Fruit fly (Drosophila melanogaster) whole organism, embryonic: ENCODE results near the gene ATPsynepsilonL.

Source experiments
- ATbp ChIP-seq: fragments of 200-800 bp; sonication (Bioruptor generic); optimal IDR thresholded peaks from 2 replicates; lab custom pipeline; 2017; ENCODE audit warnings: missing biosample characterization, mild to moderate bottlenecking, missing genetic modification characterization, missing genetic modification reagents
- Abd-B ChIP-seq: fragments of 200-800 bp; sonication (Bioruptor generic); optimal IDR thresholded peaks from 2 replicates; lab custom pipeline; 2018; ENCODE audit warnings: missing biosample characterization, mild to moderate bottlenecking, missing genetic modification characterization, moderate library complexity
- Ada2b ChIP-seq: fragments of 200-800 bp; sonication (Bioruptor generic); IDR thresholded peaks from 2 replicates; pipeline ENCODE4 v1.3.6; 2022; ENCODE audit warnings: missing biosample characterization, missing genetic modification characterization
- B-H2 ChIP-seq: fragments of 200-800 bp; sonication (Bioruptor generic); optimal IDR thresholded peaks from 2 replicates; lab custom pipeline; 2018; ENCODE audit warnings: missing biosample characterization, mild to moderate bottlenecking, missing genetic modification characterization
- CG10565 ChIP-seq: fragments of 200-800 bp; sonication (Bioruptor generic); optimal IDR thresholded peaks from 3 replicates; lab custom pipeline; 2016; ENCODE audit warnings: missing biosample characterization, mild to moderate bottlenecking, missing genetic modification characterization
- CG12155 ChIP-seq: fragments of 200-800 bp; sonication (Bioruptor generic); optimal IDR thresholded peaks from 3 replicates; lab custom pipeline; 2016; ENCODE audit warnings: missing biosample characterization, missing genetic modification characterization
- CG12942 ChIP-seq: fragments of 200-800 bp; sonication (Bioruptor generic); optimal IDR thresholded peaks from 3 replicates; lab custom pipeline; 2016; ENCODE audit warnings: missing biosample characterization, missing genetic modification characterization
- CG14050 ChIP-seq: fragments of 200-800 bp; sonication (Bioruptor generic); IDR thresholded peaks from 3 replicates; pipeline ENCODE4 v1.3.6; 2022; ENCODE audit warnings: missing biosample characterization, missing genetic modification characterization
- CG14710 ChIP-seq: fragments of 200-800 bp; sonication (Bioruptor generic); optimal IDR thresholded peaks from 3 replicates; lab custom pipeline; 2019; ENCODE audit warnings: missing biosample characterization, mild to moderate bottlenecking, missing genetic modification characterization, moderate library complexity
- CG14965 ChIP-seq: fragments of 200-800 bp; sonication (Bioruptor generic); optimal IDR thresholded peaks from 2 replicates; lab custom pipeline; 2016; ENCODE audit warnings: missing biosample characterization, missing genetic modification characterization, borderline replicate concordance
- CG16863 ChIP-seq: fragments of 200-800 bp; sonication (Bioruptor generic); optimal IDR thresholded peaks from 3 replicates; lab custom pipeline; 2016; ENCODE audit warnings: missing biosample characterization, missing genetic modification characterization
- CG17829 ChIP-seq: fragments of 200-800 bp; optimal IDR thresholded peaks from 2 replicates; lab custom pipeline; 2019; ENCODE audit warnings: missing biosample characterization, mild to moderate bottlenecking, missing genetic modification characterization, moderate library complexity
- CG18011 ChIP-seq: fragments of 200-800 bp; sonication (Bioruptor generic); optimal IDR thresholded peaks from 2 replicates; lab custom pipeline; 2017; ENCODE audit warnings: missing biosample characterization, missing genetic modification characterization, mild to moderate bottlenecking, moderate library complexity, missing genotype
- CG2199 ChIP-seq: fragments of 200-800 bp; sonication (Bioruptor generic); IDR thresholded peaks from 3 replicates; pipeline ENCODE4 v1.3.6; 2022; ENCODE audit warnings: missing biosample characterization, missing genetic modification characterization
- CG31365 ChIP-seq: fragments of 200-800 bp; sonication (Bioruptor generic); optimal IDR thresholded peaks from 2 replicates; lab custom pipeline; 2018; ENCODE audit warnings: missing biosample characterization, mild to moderate bottlenecking, missing genetic modification characterization
- CG31388 ChIP-seq: fragments of 200-800 bp; sonication (Bioruptor generic); optimal IDR thresholded peaks from 2 replicates; lab custom pipeline; 2016; ENCODE audit warnings: missing biosample characterization, missing genetic modification characterization
- CG33557 ChIP-seq: fragments of 200-800 bp; sonication (Bioruptor generic); optimal IDR thresholded peaks from 2 replicates; lab custom pipeline; 2019; ENCODE audit warnings: missing biosample characterization, mild to moderate bottlenecking, missing genetic modification characterization, moderate library complexity
- CG3847 ChIP-seq: fragments of 200-800 bp; sonication (Bioruptor generic); IDR thresholded peaks from 2 replicates; pipeline ENCODE4 v1.3.6; 2022; ENCODE audit warnings: missing biosample characterization, missing genetic modification characterization
- CG3995 ChIP-seq: fragments of 200-800 bp; sonication (Bioruptor generic); optimal IDR thresholded peaks from 3 replicates; lab custom pipeline; 2016; ENCODE audit warnings: missing biosample characterization, missing genetic modification characterization
- CG4328 ChIP-seq: fragments of 200-800 bp; sonication (Bioruptor generic); optimal IDR thresholded peaks from 3 replicates; lab custom pipeline; 2017; ENCODE audit warnings: missing biosample characterization, missing genetic modification reagents, missing genetic modification characterization
- CG4854 ChIP-seq: fragments of 200-800 bp; sonication (Bioruptor generic); optimal IDR thresholded peaks from 2 replicates; lab custom pipeline; 2016; ENCODE audit warnings: missing biosample characterization, missing genetic modification characterization, inconsistent platforms
- CG7928 ChIP-seq: fragments of 200-800 bp; sonication (Bioruptor generic); optimal IDR thresholded peaks from 2 replicates; lab custom pipeline; 2017; ENCODE audit warnings: missing biosample characterization, mild to moderate bottlenecking, missing genetic modification characterization
- CG8944 ChIP-seq: fragments of 200-800 bp; sonication (Bioruptor generic); optimal IDR thresholded peaks from 3 replicates; lab custom pipeline; 2016; ENCODE audit warnings: missing biosample characterization, missing genetic modification characterization
- E2f1 ChIP-seq: fragments of 200-800 bp; sonication (Bioruptor generic); IDR thresholded peaks from 2 replicates; pipeline ENCODE4 v1.3.6; 2022; ENCODE audit warnings: missing biosample characterization, missing genetic modification characterization
- ERR ChIP-seq: fragments of 200-800 bp; sonication (Bioruptor generic); optimal IDR thresholded peaks from 2 replicates; lab custom pipeline; 2016; ENCODE audit warnings: missing biosample characterization, missing genetic modification characterization
- Elba2 ChIP-seq: fragments of 200-800 bp; sonication (Bioruptor generic); optimal IDR thresholded peaks from 3 replicates; lab custom pipeline; 2016; ENCODE audit warnings: missing biosample characterization, missing genetic modification characterization
- HLH3B ChIP-seq: fragments of 200-800 bp; sonication (Bioruptor generic); IDR thresholded peaks from 2 replicates; pipeline ENCODE4 v1.3.6; 2022; ENCODE audit warnings: missing biosample characterization, missing genetic modification characterization
- Hey ChIP-seq: fragments of 200-800 bp; sonication (Bioruptor generic); optimal IDR thresholded peaks from 3 replicates; lab custom pipeline; 2018; ENCODE audit warnings: missing biosample characterization, mild to moderate bottlenecking, missing genetic modification characterization
- Hmr ChIP-seq: fragments of 200-800 bp; sonication (Bioruptor generic); optimal IDR thresholded peaks from 3 replicates; lab custom pipeline; 2017; ENCODE audit warnings: mild to moderate bottlenecking, missing biosample characterization, missing genetic modification reagents, missing genetic modification characterization
- Lhr ChIP-seq: fragments of 200-800 bp; sonication (Bioruptor generic); optimal IDR thresholded peaks from 3 replicates; lab custom pipeline; 2017; ENCODE audit warnings: mild to moderate bottlenecking, missing biosample characterization, missing genetic modification reagents, missing genetic modification characterization
- Mad ChIP-seq: fragments of 200-800 bp; sonication (Bioruptor generic); optimal IDR thresholded peaks from 2 replicates; lab custom pipeline; 2016; ENCODE audit warnings: missing biosample characterization, missing genetic modification characterization
- Nf-YB ChIP-seq: fragments of 200-800 bp; sonication (Bioruptor generic); optimal IDR thresholded peaks from 3 replicates; lab custom pipeline; 2019; ENCODE audit warnings: missing biosample characterization, mild to moderate bottlenecking, missing genetic modification characterization, moderate library complexity
- Ravus ChIP-seq: fragments of 200-800 bp; sonication (Bioruptor generic); IDR thresholded peaks from 2 replicates; pipeline ENCODE4 v1.3.6; 2022; ENCODE audit warnings: missing biosample characterization, missing genetic modification characterization
- Rfx ChIP-seq: fragments of 200-800 bp; sonication (Bioruptor generic); IDR thresholded peaks from 2 replicates; pipeline ENCODE4 v1.3.6; 2022; ENCODE audit warnings: missing biosample characterization, missing genetic modification characterization
- Six4 ChIP-seq: fragments of 200-800 bp; sonication (Bioruptor generic); optimal IDR thresholded peaks from 2 replicates; lab custom pipeline; 2016; ENCODE audit warnings: missing biosample characterization, missing genetic modification characterization
- Ssrp ChIP-seq: fragments of 200-800 bp; sonication (Bioruptor generic); optimal IDR thresholded peaks from 2 replicates; lab custom pipeline; 2018; ENCODE audit warnings: missing biosample characterization, mild to moderate bottlenecking, missing genetic modification characterization, moderate library complexity
- bcd ChIP-seq: fragments of 200-800 bp; sonication (Bioruptor generic); optimal IDR thresholded peaks from 2 replicates; lab custom pipeline; 2017; ENCODE audit warnings: missing biosample characterization, mild to moderate bottlenecking, missing genetic modification characterization
- cas ChIP-seq: fragments of 200-800 bp; sonication (Bioruptor generic); IDR thresholded peaks from 2 replicates; pipeline ENCODE4 v1.3.6; 2022; ENCODE audit warnings: missing biosample characterization, missing genetic modification characterization
- crc ChIP-seq: fragments of 200-800 bp; sonication (Bioruptor generic); optimal IDR thresholded peaks from 2 replicates; lab custom pipeline; 2016; ENCODE audit warnings: missing biosample characterization, missing genetic modification characterization
- emc ChIP-seq: fragments of 200-800 bp; sonication (Bioruptor generic); optimal IDR thresholded peaks from 2 replicates; lab custom pipeline; 2016; ENCODE audit warnings: missing biosample characterization, missing genetic modification characterization
- ewg ChIP-seq: fragments of 200-800 bp; sonication (Bioruptor generic); optimal IDR thresholded peaks from 3 replicates; lab custom pipeline; 2017; ENCODE audit warnings: mild to moderate bottlenecking, missing biosample characterization, missing genetic modification reagents, missing genetic modification characterization
- fd3F ChIP-seq: fragments of 200-800 bp; sonication (Bioruptor generic); optimal IDR thresholded peaks from 2 replicates; lab custom pipeline; 2018; ENCODE audit warnings: missing biosample characterization, mild to moderate bottlenecking, missing genetic modification characterization, moderate library complexity
- gfzf ChIP-seq: fragments of 200-800 bp; sonication (Bioruptor generic); optimal IDR thresholded peaks from 2 replicates; lab custom pipeline; 2016; ENCODE audit warnings: missing biosample characterization, mild to moderate bottlenecking, missing genetic modification characterization, moderate library complexity
- gro ChIP-seq: fragments of 200-800 bp; sonication (Bioruptor generic); optimal IDR thresholded peaks from 2 replicates; lab custom pipeline; 2016; ENCODE audit warnings: missing biosample characterization, missing genetic modification characterization
- kay ChIP-seq: fragments of 200-800 bp; sonication (Bioruptor generic); optimal IDR thresholded peaks from 2 replicates; lab custom pipeline; 2016; ENCODE audit warnings: missing biosample characterization, missing genetic modification characterization
- nerfin-2 ChIP-seq: fragments of 200-800 bp; sonication (Bioruptor generic); IDR thresholded peaks from 2 replicates; pipeline ENCODE4 v1.3.6; 2022; ENCODE audit warnings: missing biosample characterization, missing genetic modification characterization; ENCODE audit not compliant: partially characterized antibody
- pzg ChIP-seq: fragments of 200-800 bp; sonication (Bioruptor generic); optimal IDR thresholded peaks from 3 replicates; lab custom pipeline; 2018; ENCODE audit warnings: missing biosample characterization, mild to moderate bottlenecking, missing genetic modification characterization, moderate library complexity
- sima ChIP-seq: fragments of 200-800 bp; sonication (Bioruptor generic); optimal IDR thresholded peaks from 2 replicates; lab custom pipeline; 2016; ENCODE audit warnings: missing biosample characterization, missing genetic modification characterization
- ssp ChIP-seq: fragments of 200-800 bp; sonication (Bioruptor generic); IDR thresholded peaks from 2 replicates; pipeline ENCODE4 v1.3.6; 2022; ENCODE audit warnings: missing biosample characterization, missing genetic modification characterization
- tx ChIP-seq: fragments of 200-800 bp; sonication (Bioruptor generic); optimal IDR thresholded peaks from 2 replicates; lab custom pipeline; 2016; ENCODE audit warnings: missing biosample characterization, missing genetic modification characterization
- zf30C ChIP-seq: fragments of 200-800 bp; sonication (Bioruptor generic); optimal IDR thresholded peaks from 3 replicates; lab custom pipeline; 2018; ENCODE audit warnings: missing biosample characterization, mild to moderate bottlenecking, missing genetic modification characterization

Gene ATPsynepsilonL

dm6 chr3R:10109938-10110337, 11.6 kb upstream of the ATPsynepsilonL start, which contains the start of gene Fmr1 (continued):
- TF ChIP-seq Lhr (peak; percentile 85), Abd-B (no peak), Hmr (no peak), CG31388 (no peak), cas (GFP tag; lab: Robert Waterston, UW) (no peak), nerfin-2 (no peak), Nf-YB (no peak), tx (GFP tag; lab: Kevin White, UChicago) (peak; percentile 42), E2f1 (0 out of 2 replicates have a peak, but pooled peaks have one; percentile 32), CG14050 (GFP tag; lab: Robert Waterston, UW) (no peak; the same call in 2 of the 3 replicates), crc (GFP tag; lab: Kevin White, UChicago) (peak; percentile 33), ATbp (GFP tag; lab: Kevin White, UChicago) (peak; percentile 12), Mad (GFP tag; lab: Kevin White, UChicago) (peak; percentile 59), CG14710 (peak; percentile 87), CG4854 (GFP tag; lab: Kevin White, UChicago) (peak; percentile 28), CG8944 (GFP tag; lab: Kevin White, UChicago) (peak; percentile 64), CG33557 (GFP tag; lab: Kevin White, UChicago) (no peak), zf30C (no peak), bcd (GFP tag; lab: Kevin White, UChicago) (peak; percentile 44), Elba2 (GFP tag; lab: Kevin White, UChicago) (peak; percentile 40), fd3F (peak; percentile 49), CG12942 (GFP tag; lab: Kevin White, UChicago) (peak; percentile 35), HLH3B (GFP tag; lab: Robert Waterston, UW) (no peak), Ravus (GFP tag; lab: Robert Waterston, UW) (no peak), CG7928 (GFP tag; lab: Kevin White, UChicago) (peak; percentile 18), CG2199 (GFP tag; lab: Robert Waterston, UW) (0 out of 3 replicates have a peak, but pooled peaks have one; percentile 51), CG31365 (tag; lab: Kevin White, UChicago) (no peak), ssp (GFP tag; lab: Robert Waterston, UW) (no peak), Ada2b (GFP tag; lab: Robert Waterston, UW) (no peak; the same call in 1 of the 2 replicates), CG3847 (GFP tag; lab: Robert Waterston, UW) (peak; percentile 88), CG14965 (no peak), CG17829 (tag; lab: Kevin White, UChicago) (peak; percentile 61), Hey (tag; lab: Kevin White, UChicago) (no peak), Rfx (GFP tag; lab: Robert Waterston, UW) (peak; percentile 68), ERR (GFP tag; lab: Kevin White, UChicago) (peak; percentile 21), gfzf (GFP tag; lab: Kevin White, UChicago) (peak; percentile 40), B-H2 (peak; percentile 19), CG10565 (GFP tag; lab: Kevin White, UChicago) (no peak), CG12155 (GFP tag; lab: Kevin White, UChicago) (peak; percentile 46), sima (GFP tag; lab: Kevin White, UChicago) (no peak), CG16863 (peak; percentile 30), gro (no peak), CG18011 (GFP tag; lab: Kevin White, UChicago) (peak; percentile 5), kay (peak; percentile 56), Ssrp (tag; lab: Kevin White, UChicago) (no peak), pzg (peak; percentile 92), CG3995 (GFP tag; lab: Kevin White, UChicago) (peak; percentile 41), CG4328 (GFP tag; lab: Kevin White, UChicago) (no peak), Six4 (GFP tag; lab: Kevin White, UChicago) (peak; percentile 42), emc (peak; percentile 60), ewg (GFP tag; lab: Kevin White, UChicago) (peak; percentile 53)
